Worm (Caenorhabditis elegans): ENCODE measurements around the gene cnc-1.

- TF ChIP-seq unc-39 (tag; optimal IDR thresholded peaks at IDR 0.05) = no peak
- TF ChIP-seq nhr-76 (tag; optimal IDR thresholded peaks at IDR 0.05) = no peak
- TF ChIP-seq ces-1 (GFP tag; optimal IDR thresholded peaks at IDR 0.05) = no peak
Observed at ce11 chrV:1447724-1448123, 3.6 kb upstream of the cnc-1 start, which contains the start of gene cnc-3.
